Worm (Caenorhabditis elegans) whole organism, dauer: ENCODE measurements around the gene C15B12.2.

Experiments used
- unc-62 ChIP-seq: sonication (generic microtip); optimal IDR thresholded peaks from 2 replicates; lab custom pipeline; 2017; ENCODE audit warnings: missing biosample characterization, missing genetic modification reagents, missing genetic modification characterization

Gene C15B12.2

DNA sequence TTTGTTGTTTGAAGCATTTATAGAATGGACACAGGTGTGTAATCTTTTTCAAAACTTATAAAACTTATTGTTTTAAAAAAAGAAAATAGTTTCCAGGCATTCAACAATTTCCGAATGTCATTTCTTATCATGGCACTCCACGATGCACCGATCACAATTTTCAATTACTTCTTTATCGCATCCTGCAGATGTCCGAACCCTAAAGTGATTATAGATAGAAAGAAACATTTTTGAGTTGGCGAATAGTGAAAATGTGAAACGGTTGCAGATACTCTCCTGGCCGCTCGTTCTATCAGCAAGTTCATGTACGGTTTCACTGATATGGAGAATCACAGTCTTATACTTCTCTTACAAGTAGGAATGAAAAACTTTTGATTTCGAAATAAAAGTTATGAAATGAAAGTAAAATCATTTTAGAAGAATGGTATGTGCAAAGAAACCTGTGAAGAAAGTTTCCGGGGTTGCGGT is at the start of gene C15B12.2:
Gene C15B12.2, plus strand, starts transcription at position 418 of the 468 bp plus-strand sequence.
- TF ChIP-seq unc-62 (GFP tag; lab: Kevin White, UChicago), result no peak

DNA sequence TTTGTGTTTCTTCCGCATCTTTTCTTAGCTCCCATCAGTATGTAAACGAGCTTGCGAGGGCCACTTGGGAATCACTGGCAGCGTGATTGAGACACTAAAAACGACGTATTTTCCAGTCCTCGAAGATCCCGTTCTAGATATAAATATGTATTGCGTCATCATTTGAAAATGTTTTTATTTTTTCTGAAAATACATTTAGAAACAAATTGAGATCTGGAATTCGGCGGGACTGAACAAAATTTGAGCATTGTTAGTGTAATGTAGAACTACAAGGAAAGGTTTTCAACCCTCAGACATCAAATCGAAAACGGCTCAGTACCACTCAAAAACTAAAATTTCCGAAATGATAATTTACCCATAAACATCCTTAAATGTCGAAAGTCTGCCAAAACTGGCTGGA is 49.6 kb upstream of the C15B12.2 start:
- TF ChIP-seq unc-62 (GFP tag; lab: Kevin White, UChicago), result no peak

DNA sequence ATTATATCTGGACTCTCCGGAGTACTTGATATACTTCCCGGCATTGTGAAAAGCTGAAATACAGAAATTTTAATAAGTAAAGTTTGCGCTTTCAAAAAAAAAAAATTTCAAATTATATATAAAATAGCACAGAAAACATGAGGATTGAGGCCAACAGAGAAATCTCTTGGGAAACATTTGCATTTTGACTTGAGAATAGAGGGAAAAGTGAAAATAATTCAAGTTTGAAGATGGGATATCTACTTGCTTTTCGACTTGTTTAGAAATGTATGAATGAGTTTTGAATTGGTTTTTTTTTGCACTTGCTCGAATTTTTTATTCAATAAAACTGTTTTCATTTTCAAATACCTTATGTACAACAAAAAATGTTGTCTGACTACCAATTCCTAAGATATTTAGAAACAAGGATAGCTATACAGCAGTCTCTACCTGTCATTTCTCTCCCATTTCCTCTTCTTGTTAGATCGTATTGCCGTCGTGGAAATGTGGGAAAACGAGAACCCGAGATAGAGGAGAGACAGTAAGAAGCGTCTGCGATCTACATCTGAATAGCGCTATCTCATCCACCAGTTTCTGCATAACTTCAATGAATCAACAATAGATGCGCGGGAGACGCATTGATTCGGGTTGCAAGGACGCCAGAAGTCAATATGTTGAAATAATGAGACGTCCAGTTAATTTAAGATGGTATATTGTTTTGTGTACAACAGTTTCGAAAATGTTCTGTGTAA is 46.7 kb upstream of the C15B12.2 start, which contains the start of gene T22E5.6:
Gene T22E5.6, minus strand, starts transcription at position 51 of the 731 bp plus-strand sequence.
- TF ChIP-seq unc-62 (GFP tag; lab: Kevin White, UChicago), result no peak

DNA sequence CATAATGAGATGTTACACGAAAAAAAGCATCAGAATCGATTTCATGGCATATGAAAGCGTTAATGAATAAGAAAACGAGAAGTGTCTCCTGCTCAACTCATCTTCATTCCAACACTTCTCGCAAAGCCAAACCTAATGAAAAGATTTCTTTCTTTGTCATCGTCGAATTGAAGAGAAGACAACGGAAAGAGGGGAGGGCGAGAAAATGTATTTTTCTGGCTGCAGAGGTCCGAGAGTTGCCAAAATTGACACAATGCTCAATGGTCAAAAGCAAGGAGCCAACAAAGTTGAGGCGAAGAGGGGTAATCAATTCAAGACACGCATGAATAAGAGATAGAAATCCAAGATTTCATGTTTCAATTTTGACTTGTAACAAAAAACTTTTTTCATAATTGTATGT is 44.1 kb upstream of the C15B12.2 start:
- no peak for TF ChIP-seq unc-62 (GFP tag; lab: Kevin White, UChicago)

DNA sequence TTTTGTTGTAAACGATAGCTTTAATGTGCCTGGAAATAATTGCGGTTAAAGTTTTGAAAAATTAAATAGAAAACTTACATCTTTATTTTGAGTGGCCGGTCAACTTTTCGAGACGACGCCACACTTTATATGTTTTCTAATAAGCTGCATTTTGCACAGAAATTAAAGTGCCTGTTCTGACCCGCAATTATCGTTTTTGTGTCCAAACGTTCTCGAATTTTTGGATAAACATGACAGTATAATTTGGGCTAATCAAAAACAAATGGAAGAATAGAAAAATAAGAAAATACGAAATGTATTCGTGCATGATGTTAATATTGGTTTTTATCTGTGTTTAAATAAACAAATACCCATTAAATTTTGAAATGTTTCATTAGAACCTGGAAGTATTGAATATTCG is 42.5 kb upstream of the C15B12.2 start, which contains the start of gene K10C2.12:
Gene K10C2.12, minus strand, starts transcription at position 101 of the 400 bp plus-strand sequence.
- no peak for TF ChIP-seq unc-62 (GFP tag; lab: Kevin White, UChicago)

DNA sequence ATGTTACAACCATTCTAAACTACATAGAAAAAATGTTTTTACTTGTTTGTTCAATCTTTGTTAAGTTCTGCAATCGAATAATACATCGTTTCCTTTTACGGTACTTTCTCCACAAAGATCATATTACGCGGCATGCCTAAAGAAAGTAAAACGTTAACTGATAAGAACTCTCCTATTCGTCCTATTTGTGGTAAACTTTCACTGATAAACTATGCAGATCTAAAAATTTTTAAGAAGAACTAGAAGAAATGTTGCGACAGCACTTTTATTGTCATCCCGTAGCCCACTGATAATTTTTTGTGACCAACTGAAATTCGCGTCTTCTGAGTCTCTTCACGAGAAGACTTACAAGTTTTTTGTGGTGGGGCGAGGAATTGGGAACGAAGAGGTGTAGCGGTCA is 36.1 kb upstream of the C15B12.2 start:
- TF ChIP-seq unc-62 (GFP tag; lab: Kevin White, UChicago), result no peak

DNA sequence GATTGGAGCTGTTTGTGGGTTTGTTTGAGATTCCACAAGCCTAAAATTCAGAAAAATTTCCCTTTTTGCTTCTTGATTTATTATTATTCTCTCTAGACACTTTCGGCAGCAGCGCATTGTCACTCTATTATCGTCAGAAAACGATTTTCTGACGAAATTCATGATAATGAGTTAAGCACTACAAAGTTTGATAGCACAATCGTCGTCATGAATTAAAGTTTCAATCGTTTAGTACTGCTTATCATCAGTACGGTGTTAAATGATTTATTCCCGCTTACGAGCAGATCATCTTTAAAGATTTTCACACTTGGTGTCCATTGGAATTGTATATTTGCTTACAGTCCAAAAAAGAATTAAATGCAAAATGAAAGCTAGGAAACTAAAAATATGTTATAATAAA is 33.7 kb upstream of the C15B12.2 start:
- TF ChIP-seq unc-62 (GFP tag; lab: Kevin White, UChicago), result no peak

DNA sequence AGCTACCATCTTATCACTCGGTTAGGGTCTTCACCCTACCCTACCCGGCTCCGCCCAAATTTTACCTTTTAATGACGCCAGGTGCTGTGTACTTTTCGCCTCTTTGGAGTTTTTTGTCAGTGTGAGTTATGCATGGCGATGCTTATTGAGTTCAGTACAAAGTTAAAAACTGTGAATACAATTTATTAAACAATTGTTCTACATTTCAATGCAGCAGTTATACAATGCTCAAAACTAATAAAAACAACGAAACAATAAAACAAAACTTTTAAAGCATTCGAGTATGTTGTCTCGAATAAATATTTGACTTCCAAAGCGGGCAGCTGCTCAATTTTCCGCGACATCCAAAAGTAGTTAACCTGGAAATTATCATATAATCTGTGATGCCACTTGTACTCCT is 32.7 kb upstream of the C15B12.2 start, which contains the start of gene ctsa-2:
Gene ctsa-2, minus strand, starts transcription at position 101 of the 400 bp plus-strand sequence.
- no peak for TF ChIP-seq unc-62 (GFP tag; lab: Kevin White, UChicago)

DNA sequence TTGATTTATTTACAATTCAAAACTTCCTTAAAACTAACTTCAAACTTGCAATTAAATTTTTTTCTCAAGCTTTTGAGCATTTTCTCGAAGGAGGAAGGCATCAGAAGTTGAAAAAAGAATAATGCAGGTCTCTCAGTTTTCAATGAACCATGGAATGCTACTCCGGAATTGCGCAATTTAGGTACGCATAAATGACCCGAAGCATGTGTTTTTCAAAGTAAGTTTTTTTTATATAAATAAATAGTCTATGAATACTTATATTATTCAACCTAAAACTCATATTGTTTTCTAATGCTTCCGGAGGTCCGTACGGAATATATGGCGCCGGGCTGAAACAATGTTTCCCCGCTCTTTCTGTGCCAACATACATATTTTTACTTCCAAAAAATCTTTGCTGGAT is 29.5 kb upstream of the C15B12.2 start, which contains the start of gene K10C2.2:
Gene K10C2.2, minus strand, starts transcription at position 101 of the 400 bp plus-strand sequence.
- no peak for TF ChIP-seq unc-62 (GFP tag; lab: Kevin White, UChicago)

DNA sequence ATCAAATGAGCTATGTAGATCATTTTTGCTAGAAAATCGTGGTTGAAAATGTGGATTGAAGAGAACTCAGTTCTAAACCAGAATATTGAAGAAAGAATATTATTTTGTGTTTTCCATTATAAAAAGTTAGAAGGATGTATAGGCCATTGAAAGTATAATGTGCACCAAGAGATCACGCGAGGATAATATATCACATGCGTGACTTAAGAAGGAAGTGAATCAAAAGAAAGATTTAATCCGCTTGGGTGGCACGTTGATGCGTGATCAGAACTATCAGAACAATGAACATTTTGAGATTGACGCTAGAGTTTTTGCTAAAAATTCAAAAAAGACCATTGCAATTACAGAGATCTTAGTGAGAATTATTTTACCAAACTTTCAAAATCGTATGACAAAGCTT is 27.4 kb upstream of the C15B12.2 start:
- TF ChIP-seq unc-62 (GFP tag; lab: Kevin White, UChicago), result no peak

DNA sequence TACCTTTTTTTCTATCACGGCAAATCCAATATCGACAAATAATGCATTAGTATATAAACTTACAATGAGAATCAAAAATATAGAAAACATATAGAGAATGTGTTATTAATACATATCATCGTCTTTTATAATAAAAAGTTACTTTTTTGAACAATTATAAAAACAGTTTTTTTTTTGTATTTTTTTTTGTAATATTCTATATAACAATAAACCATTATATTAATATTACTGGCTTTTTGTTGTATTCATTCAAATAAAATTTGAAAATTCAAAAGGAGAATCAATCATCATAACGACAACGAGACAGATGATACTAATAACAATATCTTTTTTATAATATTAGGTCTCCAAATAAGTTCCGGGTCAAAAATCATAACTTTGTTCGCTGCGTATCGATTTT is 25.7 kb upstream of the C15B12.2 start, which contains the start of gene K10C2.8:
Gene K10C2.8, minus strand, starts transcription at position 101 of the 400 bp plus-strand sequence.
- no peak for TF ChIP-seq unc-62 (GFP tag; lab: Kevin White, UChicago)

DNA sequence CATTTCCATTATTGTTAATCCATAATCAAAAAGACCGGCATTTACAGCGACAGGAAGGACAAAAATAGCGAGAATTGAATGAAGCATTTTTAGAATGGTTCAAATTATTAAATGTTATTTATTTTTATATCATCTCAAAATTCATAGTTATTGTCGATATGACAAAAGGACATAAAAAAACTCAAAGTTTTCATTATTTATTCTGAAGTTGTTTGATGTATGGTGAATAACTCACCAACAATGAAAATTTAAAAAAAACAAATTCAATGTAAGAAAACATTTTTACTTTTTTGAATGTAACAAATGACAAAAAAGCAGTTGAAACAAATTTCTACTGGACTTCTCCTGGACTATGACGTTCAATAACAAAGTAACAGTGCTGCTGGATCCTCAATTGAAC is 22.7 kb upstream of the C15B12.2 start, which contains the start of gene K10C2.14:
Gene K10C2.14, minus strand, starts transcription at position 101 of the 400 bp plus-strand sequence.
- TF ChIP-seq unc-62 (GFP tag; lab: Kevin White, UChicago), result no peak

DNA sequence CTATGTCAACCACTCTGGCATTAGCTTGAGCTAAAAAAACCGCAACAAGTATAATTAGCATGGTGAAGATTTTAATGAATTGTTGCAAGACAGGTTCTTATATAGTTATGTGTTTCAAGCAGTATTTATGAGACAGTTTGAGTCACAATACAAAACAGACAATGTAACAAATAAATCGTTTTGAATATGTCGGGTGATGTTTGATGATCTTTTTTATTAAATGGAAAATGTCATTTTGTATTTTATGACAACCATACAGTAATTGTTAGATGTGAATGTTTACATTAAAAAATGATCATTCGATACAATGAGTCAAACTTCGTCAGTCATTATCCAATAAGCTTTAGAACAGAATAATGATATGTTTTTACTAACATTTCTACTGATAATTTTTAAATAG is 19.8 kb upstream of the C15B12.2 start, which contains the start of gene K10C2.7:
Gene K10C2.7, minus strand, starts transcription at position 101 of the 400 bp plus-strand sequence.
- no peak for TF ChIP-seq unc-62 (GFP tag; lab: Kevin White, UChicago)

DNA sequence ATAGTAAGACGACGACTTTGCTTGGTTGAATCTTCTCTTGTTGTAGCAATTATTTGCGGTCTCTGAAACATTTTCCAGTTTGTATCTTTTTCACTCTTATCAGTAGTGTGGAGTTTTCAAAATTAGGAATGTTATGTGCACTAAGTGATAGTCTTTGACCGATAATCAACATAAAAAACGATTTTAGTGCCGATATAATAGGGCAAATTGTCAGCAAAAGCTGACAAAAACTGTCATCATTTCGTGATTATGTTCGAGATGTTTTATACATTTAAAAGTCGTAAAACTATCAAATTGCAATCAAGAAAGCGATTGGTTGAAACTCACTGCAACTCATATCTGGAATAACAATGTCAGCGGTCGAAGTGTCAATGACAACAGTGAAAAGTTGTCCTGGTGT is 18.0 kb upstream of the C15B12.2 start:
- TF ChIP-seq unc-62 (GFP tag; lab: Kevin White, UChicago), result no peak

DNA sequence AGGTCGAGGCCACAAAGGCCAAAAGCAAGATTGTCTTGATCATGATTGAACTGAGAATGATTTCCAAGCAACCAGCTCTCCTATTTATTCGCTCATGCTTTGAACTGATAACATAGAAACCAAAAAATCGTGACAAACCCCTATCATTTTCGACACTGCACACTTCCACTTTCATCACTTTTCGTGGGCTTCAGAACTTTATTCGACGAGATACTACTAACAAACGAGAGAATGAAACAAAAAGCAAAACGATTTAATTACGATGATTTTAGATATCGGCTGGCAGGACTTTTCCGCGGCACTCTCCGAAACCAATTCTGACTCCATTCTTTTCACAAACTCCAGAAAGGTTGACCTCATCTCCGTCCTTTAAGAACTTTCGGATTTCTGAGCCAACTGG is 16.6 kb upstream of the C15B12.2 start, which contains the start of gene asp-14:
Gene asp-14, minus strand, starts transcription at position 101 of the 400 bp plus-strand sequence.
- TF ChIP-seq unc-62 (GFP tag; lab: Kevin White, UChicago), result no peak

DNA sequence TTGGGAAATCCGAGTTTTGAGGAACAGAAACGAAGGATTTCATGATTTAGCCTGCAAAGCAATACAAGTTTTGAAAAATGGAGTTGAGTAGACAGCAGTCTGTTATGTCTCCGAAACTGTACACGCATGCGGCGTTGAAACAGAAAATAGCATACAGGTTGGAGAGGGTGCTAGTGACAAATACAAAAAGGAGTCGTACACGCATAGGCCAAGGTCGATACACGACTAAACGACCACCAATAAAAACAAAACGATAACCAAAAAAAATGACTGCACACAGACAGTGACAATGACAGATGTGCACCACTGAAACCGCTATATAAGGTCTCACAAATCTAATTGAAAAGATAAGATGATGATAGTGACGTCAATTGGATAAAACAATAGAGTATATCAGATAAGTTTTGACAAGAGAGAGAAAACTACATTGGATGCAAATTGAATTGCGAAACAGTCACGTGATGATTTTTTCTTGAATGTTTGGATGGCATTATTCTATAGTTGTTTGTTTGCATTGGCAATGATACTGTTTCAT is 14.3 kb upstream of the C15B12.2 start, which contains the start of gene fah-1:
Gene fah-1, minus strand, starts transcription at position 51 of the 535 bp plus-strand sequence.
- no peak for TF ChIP-seq unc-62 (GFP tag; lab: Kevin White, UChicago)
